Worm (Caenorhabditis elegans) whole organism, L2 larva: ENCODE data around the gene lgg-3.

Experiments
- ZK546.5 ChIP-seq: sonication (generic microtip); optimal IDR thresholded peaks from 2 replicates; lab custom pipeline; 2017; ENCODE audit warnings: missing biosample characterization, missing genetic modification characterization
- aly-2 ChIP-seq: fragments of 150-350 bp; optimal IDR thresholded peaks from 2 replicates; lab custom pipeline; 2014; ENCODE audit warnings: missing biosample characterization, missing genetic modification characterization
- fos-1 ChIP-seq: fragments of 150-350 bp; optimal IDR thresholded peaks from 2 replicates; lab custom pipeline; 2014; ENCODE audit warnings: missing biosample characterization, missing genetic modification characterization
- gmeb-1 ChIP-seq: fragments of 150-350 bp; optimal IDR thresholded peaks from 2 replicates; lab custom pipeline; 2014; ENCODE audit warnings: missing biosample characterization, missing genetic modification characterization
- mbf-1 ChIP-seq: sonication (generic microtip); optimal IDR thresholded peaks from 2 replicates; lab custom pipeline; 2017; ENCODE audit warnings: missing biosample characterization, missing genetic modification characterization
- nhr-11 ChIP-seq: fragments of 150-350 bp; optimal IDR thresholded peaks from 2 replicates; lab custom pipeline; 2014; ENCODE audit warnings: missing biosample characterization, missing genetic modification characterization
- nhr-237 ChIP-seq: fragments of 150-350 bp; optimal IDR thresholded peaks from 2 replicates; lab custom pipeline; 2014; ENCODE audit warnings: missing biosample characterization, missing genetic modification characterization
- nhr-6 ChIP-seq: fragments of 150-350 bp; optimal IDR thresholded peaks from 2 replicates; lab custom pipeline; 2014; ENCODE audit warnings: missing biosample characterization, missing genetic modification characterization
- skn-1 ChIP-seq: sonication (generic microtip); optimal IDR thresholded peaks from 2 replicates; lab custom pipeline; 2017; ENCODE audit warnings: missing biosample characterization, missing genetic modification characterization
- snpc-4 ChIP-seq: fragments of 150-350 bp; optimal IDR thresholded peaks from 2 replicates; lab custom pipeline; 2014; ENCODE audit warnings: missing biosample characterization, missing genetic modification characterization
- unc-62 ChIP-seq: fragments of 150-350 bp; optimal IDR thresholded peaks from 2 replicates; lab custom pipeline; 2014; ENCODE audit warnings: missing biosample characterization, missing genetic modification reagents, missing genetic modification characterization
- zag-1 ChIP-seq: fragments of 150-350 bp; optimal IDR thresholded peaks from 2 replicates; lab custom pipeline; 2014; ENCODE audit warnings: missing biosample characterization, missing genetic modification characterization

DNA sequence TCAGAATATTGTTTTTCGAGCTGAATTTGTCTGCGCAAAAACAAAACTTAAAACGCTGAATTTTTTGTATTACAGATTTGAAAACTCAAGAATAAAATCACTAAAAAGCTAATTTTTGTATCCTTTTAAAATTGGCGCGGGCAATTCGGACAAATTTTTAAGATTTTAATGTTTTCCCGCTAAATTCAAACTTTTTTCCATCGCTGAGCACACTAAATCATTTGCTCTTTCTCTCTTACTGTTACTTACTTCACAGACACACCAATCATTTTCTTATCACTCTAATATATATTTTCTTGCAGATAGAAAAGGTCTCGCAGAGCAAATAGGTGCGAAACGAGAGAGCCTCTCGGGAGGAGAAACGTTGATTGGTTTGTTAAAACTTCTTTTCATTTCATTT lies 33.9 kb downstream of the lgg-3 start, which contains the start of gene par-3:
- TF ChIP-seq gmeb-1 (tag; lab: Kevin White, UChicago) (no peak), snpc-4 (no peak), nhr-237 (tag; lab: Kevin White, UChicago) (no peak), skn-1 (tag; lab: Kevin White, UChicago) (no peak), nhr-11 (tag; lab: Kevin White, UChicago) (no peak), fos-1 (tag; lab: Kevin White, UChicago) (no peak), zag-1 (tag; lab: Kevin White, UChicago) (no peak), unc-62 (no peak), nhr-6 (tag; lab: Kevin White, UChicago) (no peak), ZK546.5 (tag; lab: Kevin White, UChicago) (no peak), mbf-1 (tag; lab: Kevin White, UChicago) (no peak), aly-2 (tag; lab: Kevin White, UChicago) (no peak)
